Fruit fly (Drosophila melanogaster) whole organism, embryonic: Measurements from ENCODE around the gene CG32751.
A peak's percentile ranks its signal among the peaks of the same experiment; 100 is the strongest.

Experiments used
- Abd-B ChIP-seq: fragments of 200-800 bp; sonication (Bioruptor generic); optimal IDR thresholded peaks from 2 replicates; lab custom pipeline; 2018; ENCODE audit warnings: missing biosample characterization, mild to moderate bottlenecking, missing genetic modification characterization, moderate library complexity
- Adf1 ChIP-seq: fragments of 200-800 bp; sonication (Bioruptor generic); IDR thresholded peaks from 2 replicates; pipeline ENCODE4 v1.3.6; 2022; ENCODE audit warnings: missing biosample characterization, missing genetic modification characterization
- Bgb ChIP-seq: fragments of 200-800 bp; sonication (Bioruptor generic); IDR thresholded peaks from 2 replicates; pipeline ENCODE4 v1.3.6; 2022; ENCODE audit warnings: missing biosample characterization, missing genetic modification characterization; ENCODE audit not compliant: partially characterized antibody
- BtbVII ChIP-seq: fragments of 200-800 bp; sonication (Bioruptor generic); optimal IDR thresholded peaks from 3 replicates; lab custom pipeline; 2017; ENCODE audit warnings: missing biosample characterization, mild to moderate bottlenecking, missing genetic modification characterization
- CG12219 ChIP-seq: fragments of 200-800 bp; sonication (Bioruptor generic); optimal IDR thresholded peaks from 3 replicates; lab custom pipeline; 2018; ENCODE audit warnings: missing biosample characterization, mild to moderate bottlenecking, missing genetic modification characterization
- CG13287 ChIP-seq: fragments of 200-800 bp; sonication (Bioruptor generic); IDR thresholded peaks from 2 replicates; pipeline ENCODE4 v1.3.6; 2022; ENCODE audit warnings: missing biosample characterization, missing genetic modification characterization; ENCODE audit not compliant: partially characterized antibody
- CG13424 ChIP-seq: fragments of 200-800 bp; sonication (Bioruptor generic); optimal IDR thresholded peaks from 2 replicates; lab custom pipeline; 2019; ENCODE audit warnings: missing biosample characterization, mild to moderate bottlenecking, missing genetic modification characterization, moderate library complexity
- CG15269 ChIP-seq: fragments of 200-800 bp; sonication (Bioruptor generic); optimal IDR thresholded peaks from 2 replicates; lab custom pipeline; 2018; ENCODE audit warnings: missing biosample characterization, mild to moderate bottlenecking, missing genetic modification characterization, moderate library complexity
- CG1602 ChIP-seq: fragments of 200-800 bp; sonication (Bioruptor generic); optimal IDR thresholded peaks from 3 replicates; lab custom pipeline; 2016; ENCODE audit warnings: missing biosample characterization, missing genetic modification characterization
- CG2129 ChIP-seq: fragments of 200-800 bp; sonication (Bioruptor generic); IDR thresholded peaks from 2 replicates; pipeline ENCODE4 v1.3.6; 2022; ENCODE audit warnings: missing biosample characterization, missing genetic modification characterization; ENCODE audit not compliant: partially characterized antibody
- CG3281 ChIP-seq: fragments of 200-800 bp; sonication (Bioruptor generic); optimal IDR thresholded peaks from 3 replicates; lab custom pipeline; 2017; ENCODE audit warnings: missing biosample characterization, mild to moderate bottlenecking, missing genetic modification characterization
- CG34376 ChIP-seq: fragments of 200-800 bp; sonication (Bioruptor generic); optimal IDR thresholded peaks from 2 replicates; lab custom pipeline; 2018; ENCODE audit warnings: missing biosample characterization, mild to moderate bottlenecking, missing genetic modification characterization
- CG4282 ChIP-seq: fragments of 200-800 bp; sonication (Bioruptor generic); optimal IDR thresholded peaks from 2 replicates; lab custom pipeline; 2016; ENCODE audit warnings: missing biosample characterization, missing genetic modification characterization
- CG6683 ChIP-seq: fragments of 200-800 bp; sonication (Bioruptor generic); optimal IDR thresholded peaks from 2 replicates; lab custom pipeline; 2017; ENCODE audit warnings: missing biosample characterization, mild to moderate bottlenecking, missing genetic modification characterization, missing genetic modification reagents
- CG6689 ChIP-seq: fragments of 200-800 bp; sonication (Bioruptor generic); IDR thresholded peaks from 2 replicates; pipeline ENCODE4 v1.3.6; 2022; ENCODE audit warnings: missing biosample characterization, missing genetic modification characterization
- CG6791 ChIP-seq: fragments of 200-800 bp; sonication (Bioruptor generic); IDR thresholded peaks from 3 replicates; pipeline ENCODE4 v1.3.6; 2022; ENCODE audit warnings: missing biosample characterization, missing genetic modification characterization; ENCODE audit not compliant: partially characterized antibody
- CG7786 ChIP-seq: fragments of 200-800 bp; sonication (Bioruptor generic); optimal IDR thresholded peaks from 2 replicates; lab custom pipeline; 2016; ENCODE audit warnings: missing biosample characterization, missing genetic modification characterization
- CG9215 ChIP-seq: fragments of 200-800 bp; sonication (Bioruptor generic); IDR thresholded peaks from 2 replicates; pipeline ENCODE4 v1.3.6; 2022; ENCODE audit warnings: missing biosample characterization, missing genetic modification characterization
- CG9797 ChIP-seq: fragments of 200-800 bp; sonication (Bioruptor generic); optimal IDR thresholded peaks from 3 replicates; lab custom pipeline; 2018; ENCODE audit warnings: missing biosample characterization, mild to moderate bottlenecking, missing genetic modification characterization
- CHES-1-like ChIP-seq: fragments of 200-800 bp; sonication (Bioruptor generic); optimal IDR thresholded peaks from 2 replicates; lab custom pipeline; 2016; ENCODE audit warnings: missing biosample characterization, missing genetic modification characterization
- CrebB ChIP-seq: fragments of 200-800 bp; sonication (Bioruptor generic); optimal IDR thresholded peaks from 3 replicates; lab custom pipeline; 2018; ENCODE audit warnings: missing biosample characterization, mild to moderate bottlenecking, missing genetic modification characterization
- Dref ChIP-seq: fragments of 200-800 bp; sonication (Bioruptor generic); IDR thresholded peaks from 2 replicates; pipeline ENCODE4 v1.3.6; 2022; ENCODE audit warnings: missing biosample characterization, missing genetic modification characterization
- ERR ChIP-seq: fragments of 200-800 bp; sonication (Bioruptor generic); optimal IDR thresholded peaks from 2 replicates; lab custom pipeline; 2016; ENCODE audit warnings: missing biosample characterization, missing genetic modification characterization
- Ets97D ChIP-seq: fragments of 200-800 bp; sonication (Bioruptor generic); optimal IDR thresholded peaks from 3 replicates; lab custom pipeline; 2016; ENCODE audit warnings: missing biosample characterization, missing genetic modification characterization
- Hey ChIP-seq: fragments of 200-800 bp; sonication (Bioruptor generic); optimal IDR thresholded peaks from 3 replicates; lab custom pipeline; 2018; ENCODE audit warnings: missing biosample characterization, mild to moderate bottlenecking, missing genetic modification characterization
- Lim3 ChIP-seq: fragments of 200-800 bp; sonication (Bioruptor generic); IDR thresholded peaks from 2 replicates; pipeline ENCODE4 v1.3.6; 2022; ENCODE audit warnings: missing biosample characterization, missing genetic modification characterization
- MBD-R2 ChIP-seq: fragments of 200-800 bp; sonication (Bioruptor generic); IDR thresholded peaks from 2 replicates; pipeline ENCODE4 v1.3.6; 2022; ENCODE audit warnings: missing biosample characterization, missing genetic modification characterization
- Side ChIP-seq: fragments of 200-800 bp; sonication (Bioruptor generic); optimal IDR thresholded peaks from 2 replicates; lab custom pipeline; 2016; ENCODE audit warnings: missing biosample characterization, missing genetic modification characterization
- Sox102F ChIP-seq: fragments of 200-800 bp; sonication (Bioruptor generic); optimal IDR thresholded peaks from 2 replicates; lab custom pipeline; 2018; ENCODE audit warnings: missing biosample characterization, mild to moderate bottlenecking, missing genetic modification characterization, moderate library complexity
- Taf1 ChIP-seq: fragments of 200-800 bp; sonication (Bioruptor generic); IDR thresholded peaks from 2 replicates; pipeline ENCODE4 v1.3.6; 2022; ENCODE audit warnings: missing biosample characterization, missing genetic modification characterization
- YL-1 ChIP-seq: fragments of 200-800 bp; sonication (Bioruptor generic); optimal IDR thresholded peaks from 3 replicates; lab custom pipeline; 2017; ENCODE audit warnings: missing biosample characterization, mild to moderate bottlenecking, missing genetic modification characterization
- al ChIP-seq: fragments of 200-800 bp; sonication (Bioruptor generic); IDR thresholded peaks from 2 replicates; pipeline ENCODE4 v1.3.6; 2022; ENCODE audit warnings: missing biosample characterization, missing genetic modification characterization
- amos ChIP-seq: fragments of 200-800 bp; sonication (Bioruptor generic); IDR thresholded peaks from 2 replicates; pipeline ENCODE4 v1.3.6; 2022; ENCODE audit warnings: missing biosample characterization, missing genetic modification characterization; ENCODE audit not compliant: partially characterized antibody
- az2 ChIP-seq: fragments of 200-800 bp; sonication (Bioruptor generic); optimal IDR thresholded peaks from 3 replicates; lab custom pipeline; 2016; ENCODE audit warnings: missing biosample characterization, missing genetic modification characterization
- chinmo ChIP-seq: fragments of 200-800 bp; sonication (Bioruptor generic); IDR thresholded peaks from 4 replicates; pipeline ENCODE4 v1.3.6; 2022; ENCODE audit warnings: missing biosample characterization, missing genetic modification characterization; ENCODE audit not compliant: partially characterized antibody
- crp ChIP-seq, 2 experiments: fragments of 200-800 bp; sonication (Bioruptor generic); optimal IDR thresholded peaks; 2 replicates in 1 of 2; 3 replicates in 1 of 2; lab custom pipeline; 2017; ENCODE audit warnings: missing biosample characterization in 2 of 2, missing genetic modification characterization in 2 of 2, mild to moderate bottlenecking in 1 of 2, moderate library complexity in 1 of 2
- esg ChIP-seq: fragments of 200-800 bp; sonication (Bioruptor generic); conservative IDR thresholded peaks from 2 replicates; pipeline ENCODE4 v1.3.6; 2022; ENCODE audit warnings: missing biosample characterization, missing genetic modification characterization
- eyg ChIP-seq: fragments of 200-800 bp; sonication (Bioruptor generic); optimal IDR thresholded peaks from 3 replicates; lab custom pipeline; 2016; ENCODE audit warnings: missing biosample characterization, missing genetic modification characterization
- fd102C ChIP-seq: fragments of 200-800 bp; sonication (Bioruptor generic); optimal IDR thresholded peaks from 2 replicates; lab custom pipeline; 2018; ENCODE audit warnings: missing biosample characterization, mild to moderate bottlenecking, missing genetic modification characterization, moderate library complexity
- grau ChIP-seq: fragments of 200-800 bp; optimal IDR thresholded peaks from 3 replicates; lab custom pipeline; 2019; ENCODE audit warnings: missing biosample characterization, mild to moderate bottlenecking, missing genetic modification characterization, moderate library complexity
- inv ChIP-seq: fragments of 200-800 bp; sonication (Bioruptor generic); IDR thresholded peaks from 2 replicates; pipeline ENCODE4 v1.3.6; 2022; ENCODE audit warnings: missing biosample characterization, missing genetic modification characterization; ENCODE audit not compliant: partially characterized antibody
- onecut ChIP-seq: fragments of 200-800 bp; sonication (Bioruptor generic); IDR thresholded peaks from 2 replicates; pipeline ENCODE4 v1.3.6; 2022; ENCODE audit warnings: missing biosample characterization, missing genetic modification characterization
- pfk ChIP-seq: fragments of 200-800 bp; sonication (Bioruptor generic); optimal IDR thresholded peaks from 2 replicates; lab custom pipeline; 2018; ENCODE audit warnings: missing biosample characterization, mild to moderate bottlenecking, missing genetic modification characterization, moderate library complexity
- phol ChIP-seq: fragments of 200-800 bp; sonication (Bioruptor generic); optimal IDR thresholded peaks from 3 replicates; lab custom pipeline; 2018; ENCODE audit warnings: missing biosample characterization, mild to moderate bottlenecking, missing genetic modification characterization, moderate library complexity
- rib ChIP-seq: fragments of 200-800 bp; sonication (Bioruptor generic); IDR thresholded peaks from 2 replicates; pipeline ENCODE4 v1.3.6; 2022; ENCODE audit warnings: missing biosample characterization, missing genetic modification characterization
- ro ChIP-seq: fragments of 200-800 bp; sonication (Bioruptor generic); IDR thresholded peaks from 2 replicates; pipeline ENCODE4 v1.3.6; 2022; ENCODE audit warnings: missing biosample characterization, missing genetic modification characterization
- sd ChIP-seq: fragments of 200-800 bp; sonication (Bioruptor generic); optimal IDR thresholded peaks from 3 replicates; lab custom pipeline; 2018; ENCODE audit warnings: missing biosample characterization, mild to moderate bottlenecking, missing genetic modification characterization, moderate library complexity
- sens ChIP-seq: fragments of 200-800 bp; sonication (Bioruptor generic); peaks from one replicate; lab custom pipeline; 2016; ENCODE audit warnings: missing biosample characterization, missing genetic modification characterization
- sob ChIP-seq: fragments of 200-800 bp; sonication (Bioruptor generic); IDR thresholded peaks from 2 replicates; pipeline ENCODE4 v1.3.6; 2022; ENCODE audit warnings: missing biosample characterization, missing genetic modification characterization
- trh ChIP-seq: fragments of 200-800 bp; sonication (Bioruptor generic); optimal IDR thresholded peaks from 2 replicates; lab custom pipeline; 2016; ENCODE audit warnings: missing biosample characterization, missing genetic modification characterization
- wdn ChIP-seq: fragments of 200-800 bp; sonication (Bioruptor generic); IDR thresholded peaks from 2 replicates; pipeline ENCODE4 v1.3.6; 2022; ENCODE audit warnings: missing biosample characterization, missing genetic modification characterization

Gene CG32751

dm6 chrX:6219845-6220345, 21.4 kb upstream of the CG32751 start, which contains the start of gene Efr (continued):
- TF ChIP-seq CG13287 (GFP tag; lab: Robert Waterston, UW) (peak; percentile 60), CG6683 (GFP tag; lab: Kevin White, UChicago) (no peak), CG1602 (no peak), CG4282 (GFP tag; lab: Kevin White, UChicago) (no peak), Dref (peak; percentile 76), ro (no peak), sd (tag; lab: Kevin White, UChicago) (peak; percentile 80), phol (tag; lab: Kevin White, UChicago) (no peak), CG13424 (tag; lab: Kevin White, UChicago) (peak; percentile 2), Ets97D (GFP tag; lab: Kevin White, UChicago) (no peak), fd102C (GFP tag; lab: Kevin White, UChicago) (no peak), Bgb (GFP tag; lab: Robert Waterston, UW) (no peak), sob (GFP tag; lab: Robert Waterston, UW) (0 out of 2 replicates have a peak, but pooled peaks have one; percentile 16), Side (no peak), ERR (GFP tag; lab: Kevin White, UChicago) (no peak), onecut (no peak), CG9797 (GFP tag; lab: Kevin White, UChicago) (peak; percentile 48), chinmo (GFP tag; lab: Robert Waterston, UW) (peak; percentile 91), CG3281 (GFP tag; lab: Kevin White, UChicago) (peak; percentile 26), BtbVII (GFP tag; lab: Kevin White, UChicago) (peak; percentile 13), crp (GFP tag; optimal IDR thresholded peaks at IDR 0.05; lab: Kevin White, UChicago) (peak in 1 of 2 experiments; percentile 83), Sox102F (GFP tag; lab: Kevin White, UChicago) (no peak), trh (no peak), Hey (tag; lab: Kevin White, UChicago) (no peak), Adf1 (GFP tag; lab: Robert Waterston, UW) (peak; percentile 59), rib (GFP tag; lab: Robert Waterston, UW) (peak; percentile 34; the same call in 1 of the 2 replicates), CG6791 (no peak), Abd-B (GFP tag; lab: Kevin White, UChicago) (no peak), YL-1 (GFP tag; lab: Kevin White, UChicago) (peak; percentile 5), Lim3 (GFP tag; lab: Robert Waterston, UW) (no peak), grau (tag; lab: Kevin White, UChicago) (no peak), CG15269 (tag; lab: Kevin White, UChicago) (no peak), al (GFP tag; lab: Robert Waterston, UW) (no peak), CG2129 (GFP tag; lab: Robert Waterston, UW) (no peak), esg (GFP tag; lab: Robert Waterston, UW) (no peak), sens (GFP tag; lab: Kevin White, UChicago) (peak; percentile 48), inv (GFP tag; lab: Robert Waterston, UW) (no peak), CG12219 (GFP tag; lab: Kevin White, UChicago) (no peak), CG9215 (GFP tag; lab: Robert Waterston, UW) (no peak), eyg (GFP tag; lab: Kevin White, UChicago) (no peak), CHES-1-like (GFP tag; lab: Kevin White, UChicago) (no peak), az2 (no peak), amos (GFP tag; lab: Robert Waterston, UW) (peak; percentile 27; the same call in 1 of the 2 replicates), wdn (GFP tag; lab: Robert Waterston, UW) (no peak), MBD-R2 (GFP tag; lab: Robert Waterston, UW) (peak; percentile 50), Taf1 (GFP tag; lab: Robert Waterston, UW) (no peak), CG6689 (GFP tag; lab: Robert Waterston, UW) (no peak), pfk (GFP tag; lab: Kevin White, UChicago) (no peak), CrebB (tag; lab: Kevin White, UChicago) (peak; percentile 28), CG34376 (GFP tag; lab: Kevin White, UChicago) (peak; percentile 94), CG7786 (no peak)
